Worm (Caenorhabditis elegans): ENCODE data around the gene W07A12.8.

W07A12.8 gene

ce11 chrII:9158029-9158428 lies 7.6 kb downstream of the W07A12.8 start, which contains the start of gene oac-54:
Gene oac-54, plus strand, starts transcription at chrII:9158111.
- no peak for TF ChIP-seq alr-1 (tag; optimal IDR thresholded peaks at IDR 0.05)
- TF ChIP-seq skn-1 (tag; optimal IDR thresholded peaks at IDR 0.05): no peak
- no peak for TF ChIP-seq fos-1 (tag; optimal IDR thresholded peaks at IDR 0.05)
- TF ChIP-seq unc-39 (tag; optimal IDR thresholded peaks at IDR 0.05): no peak
- TF ChIP-seq egl-27 (tag; optimal IDR thresholded peaks at IDR 0.05): no peak
- no peak for TF ChIP-seq nhr-10 (tag; optimal IDR thresholded peaks at IDR 0.05)
- no peak for TF ChIP-seq unc-62 (GFP tag; optimal IDR thresholded peaks at IDR 0.05)
- TF ChIP-seq dmd-4 (tag; optimal IDR thresholded peaks at IDR 0.05): no peak
- TF ChIP-seq C34F6.9 (tag; optimal IDR thresholded peaks at IDR 0.05): no peak
- no peak for TF ChIP-seq nhr-21 (tag; optimal IDR thresholded peaks at IDR 0.05)
- TF ChIP-seq sma-9 (GFP tag; optimal IDR thresholded peaks at IDR 0.05): no peak
- TF ChIP-seq sma-9 (tag; optimal IDR thresholded peaks at IDR 0.05): no peak
- TF ChIP-seq ztf-11 (tag; optimal IDR thresholded peaks at IDR 0.05): no peak
- no peak for TF ChIP-seq ceh-16 (tag; optimal IDR thresholded peaks at IDR 0.05)
- TF ChIP-seq lin-39 (tag; optimal IDR thresholded peaks at IDR 0.05): no peak
- TF ChIP-seq nhr-129 (tag; optimal IDR thresholded peaks at IDR 0.05): no peak
- TF ChIP-seq lin-13 (GFP tag; optimal IDR thresholded peaks at IDR 0.05): no peak
- no peak for TF ChIP-seq unc-55 (GFP tag; optimal IDR thresholded peaks at IDR 0.05)
- TF ChIP-seq blmp-1 (tag; optimal IDR thresholded peaks at IDR 0.05; ENCODE audit: insufficient read depth): no peak

- TF ChIP-seq nhr-129 (tag; optimal IDR thresholded peaks at IDR 0.05) (peak; percentile 70), unc-62 (GFP tag; optimal IDR thresholded peaks at IDR 0.05) (no peak), crh-2 (tag; optimal IDR thresholded peaks at IDR 0.05) (peak; percentile 56), elt-3 (tag; optimal IDR thresholded peaks at IDR 0.05) (no peak), gmeb-1 (tag; optimal IDR thresholded peaks at IDR 0.05) (peak; percentile 1), fos-1 (tag; optimal IDR thresholded peaks at IDR 0.05) (peak; percentile 97), sma-9 (GFP tag; optimal IDR thresholded peaks at IDR 0.05) (peak; percentile 77), sma-9 (tag; optimal IDR thresholded peaks at IDR 0.05) (no peak), lin-11 (tag; optimal IDR thresholded peaks at IDR 0.05) (no peak)
Measured at ce11 chrII:9157125-9157524, 8.5 kb downstream of the W07A12.8 start.

- TF ChIP-seq ceh-16 (tag; optimal IDR thresholded peaks at IDR 0.05) (no peak), snpc-4 (tag; optimal IDR thresholded peaks at IDR 0.05) (no peak), nhr-237 (tag; optimal IDR thresholded peaks at IDR 0.05) (no peak), nhr-21 (tag; optimal IDR thresholded peaks at IDR 0.05) (peak; percentile 0), skn-1 (tag; optimal IDR thresholded peaks at IDR 0.05) (no peak), alr-1 (tag; optimal IDR thresholded peaks at IDR 0.05) (no peak), nhr-129 (tag; optimal IDR thresholded peaks at IDR 0.05) (peak; percentile 67), nhr-25 (tag; optimal IDR thresholded peaks at IDR 0.05) (peak; percentile 45)
Measured at ce11 chrII:9156277-9156676, 9.3 kb downstream of the W07A12.8 start.

ce11 chrII:9154339-9154738 lies 11.3 kb downstream of the W07A12.8 start:
- TF ChIP-seq lin-13 (GFP tag; optimal IDR thresholded peaks at IDR 0.05) (no peak), nhr-11 (tag; optimal IDR thresholded peaks at IDR 0.05) (no peak), mab-5 (tag; optimal IDR thresholded peaks at IDR 0.05) (no peak), fos-1 (tag; optimal IDR thresholded peaks at IDR 0.05) (no peak), nhr-6 (tag; optimal IDR thresholded peaks at IDR 0.05) (no peak), sem-4 (tag; optimal IDR thresholded peaks at IDR 0.05) (no peak), blmp-1 (tag; optimal IDR thresholded peaks at IDR 0.05; ENCODE audit: insufficient read depth) (no peak), Y55F3AM.14 (GFP tag; optimal IDR thresholded peaks at IDR 0.05) (no peak), nhr-21 (tag; optimal IDR thresholded peaks at IDR 0.05) (no peak), nhr-23 (tag; optimal IDR thresholded peaks at IDR 0.05) (no peak)

ce11 chrII:9152231-9152630 lies 13.4 kb downstream of the W07A12.8 start, which contains the start of gene col-78:
Gene col-78, plus strand, starts transcription at chrII:9152531.
- TF ChIP-seq nhr-6 (tag; optimal IDR thresholded peaks at IDR 0.05): no peak
- no peak for TF ChIP-seq mdl-1 (tag; optimal IDR thresholded peaks at IDR 0.05)
- no peak for TF ChIP-seq lin-13 (GFP tag; optimal IDR thresholded peaks at IDR 0.05)
- TF ChIP-seq mab-5 (tag; optimal IDR thresholded peaks at IDR 0.05): no peak
- no peak for TF ChIP-seq elt-3 (tag; optimal IDR thresholded peaks at IDR 0.05)
- no peak for TF ChIP-seq crh-2 (tag; optimal IDR thresholded peaks at IDR 0.05)
- no peak for TF ChIP-seq nhr-77 (tag; optimal IDR thresholded peaks at IDR 0.05)
- TF ChIP-seq lsy-2 (tag; optimal IDR thresholded peaks at IDR 0.05): no peak
- no peak for TF ChIP-seq snpc-4 (tag; optimal IDR thresholded peaks at IDR 0.05)
- TF ChIP-seq alr-1 (tag; optimal IDR thresholded peaks at IDR 0.05): no peak
- no peak for TF ChIP-seq nhr-25 (tag; optimal IDR thresholded peaks at IDR 0.05)
- TF ChIP-seq ceh-82 (tag; optimal IDR thresholded peaks at IDR 0.05): no peak
- TF ChIP-seq nhr-237 (tag; optimal IDR thresholded peaks at IDR 0.05): no peak
- TF ChIP-seq nhr-12 (tag; optimal IDR thresholded peaks at IDR 0.05): no peak
- no peak for TF ChIP-seq lin-39 (tag; optimal IDR thresholded peaks at IDR 0.05)
- TF ChIP-seq nhr-11 (tag; optimal IDR thresholded peaks at IDR 0.05): no peak
- no peak for TF ChIP-seq R02D3.7 (tag; optimal IDR thresholded peaks at IDR 0.05)
- TF ChIP-seq sem-4 (tag; optimal IDR thresholded peaks at IDR 0.05): no peak
